Worm (Caenorhabditis elegans) whole organism, L3 larva: Measurements from ENCODE around the gene R12C12.5.
A peak's percentile ranks its signal among the peaks of the same experiment; 100 is the strongest.

ENCODE experiments used
- ZK546.5 ChIP-seq: sonication (generic microtip); optimal IDR thresholded peaks from 2 replicates; lab custom pipeline; 2017; ENCODE audit warnings: missing biosample characterization, missing genetic modification characterization
- elt-2 ChIP-seq: sonication (generic microtip); optimal IDR thresholded peaks from 2 replicates; lab custom pipeline; 2016; ENCODE audit warnings: missing genetic modification reagents, mild to moderate bottlenecking, missing genetic modification characterization, missing compliant biosample characterization
- eor-1 ChIP-seq, 2 experiments: fragments of 150-350 bp; optimal IDR thresholded peaks; 2 replicates each; lab custom pipeline; 2014 to 2018; ENCODE audit warnings: missing biosample characterization in 2 of 2, missing genetic modification characterization in 2 of 2
- nhr-23 ChIP-seq: fragments of 150-350 bp; optimal IDR thresholded peaks from 2 replicates; lab custom pipeline; 2014; ENCODE audit warnings: missing biosample characterization, missing genetic modification reagents, missing genetic modification characterization
- nhr-76 ChIP-seq: fragments of 150-350 bp; sonication (generic microtip); optimal IDR thresholded peaks from 5 replicates; lab custom pipeline; 2014; ENCODE audit warnings: missing biosample characterization, missing genetic modification characterization
- unc-39 ChIP-seq: sonication (generic microtip); optimal IDR thresholded peaks from 4 replicates; lab custom pipeline; 2017; ENCODE audit warnings: missing biosample characterization, missing genetic modification characterization
- ztf-4 ChIP-seq: fragments of 150-350 bp; optimal IDR thresholded peaks from 2 replicates; lab custom pipeline; 2014; ENCODE audit warnings: missing biosample characterization, missing genetic modification characterization

ce11 chrII:6055927-6056326, 11.0 kb upstream of the R12C12.5 start, which contains the start of gene R12C12.7:
- TF ChIP-seq ztf-4 (tag; lab: Kevin White, UChicago) (no peak), ZK546.5 (tag; lab: Kevin White, UChicago) (no peak), elt-2 (tag; lab: Kevin White, UChicago) (peak; percentile 3), nhr-23 (tag; lab: Kevin White, UChicago) (peak; percentile 4), eor-1 (tag; optimal IDR thresholded peaks at IDR 0.05; lab: Kevin White, UChicago) (no peak), nhr-76 (tag; lab: Kevin White, UChicago) (no peak), unc-39 (no peak)
